Worm (Caenorhabditis elegans): Measurements from ENCODE around the gene Y43F8B.24.

The Y43F8B.24 gene

ce11 chrV:19457120-19457519 lies at the start of gene Y43F8B.24:
Gene Y43F8B.24, plus strand, starts transcription at chrV:19457420.
- no peak for TF ChIP-seq sem-4 (tag; optimal IDR thresholded peaks at IDR 0.05)
- TF ChIP-seq fos-1 (tag; optimal IDR thresholded peaks at IDR 0.05): peak; percentile 21

DNA sequence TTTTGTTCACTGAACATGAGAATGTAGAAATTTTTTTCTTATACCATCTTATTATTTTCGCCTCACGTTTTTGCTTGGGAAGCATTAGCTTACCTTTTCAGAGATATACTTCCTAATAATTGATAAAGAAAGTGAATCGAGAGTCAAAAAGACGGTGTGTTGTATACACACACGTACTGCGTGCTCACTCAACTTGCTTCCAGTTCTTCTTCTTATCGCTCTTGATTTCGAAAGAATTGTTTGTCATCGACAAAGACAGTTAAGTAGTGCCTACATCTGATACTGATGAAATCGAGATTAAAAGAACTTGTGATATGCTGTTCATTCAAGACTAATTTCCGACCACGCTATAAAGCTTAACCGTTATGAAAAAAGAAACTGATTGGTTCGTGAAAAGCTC lies 46.6 kb upstream of the Y43F8B.24 start, which contains the start of gene C25F9.5:
TSS of gene C25F9.5 (minus strand) at position 195 of the 400 bp plus-strand sequence.
- TF ChIP-seq fos-1 (tag; optimal IDR thresholded peaks at IDR 0.05) (peak; percentile 83), nhr-23 (tag; optimal IDR thresholded peaks at IDR 0.05) (no peak)

DNA sequence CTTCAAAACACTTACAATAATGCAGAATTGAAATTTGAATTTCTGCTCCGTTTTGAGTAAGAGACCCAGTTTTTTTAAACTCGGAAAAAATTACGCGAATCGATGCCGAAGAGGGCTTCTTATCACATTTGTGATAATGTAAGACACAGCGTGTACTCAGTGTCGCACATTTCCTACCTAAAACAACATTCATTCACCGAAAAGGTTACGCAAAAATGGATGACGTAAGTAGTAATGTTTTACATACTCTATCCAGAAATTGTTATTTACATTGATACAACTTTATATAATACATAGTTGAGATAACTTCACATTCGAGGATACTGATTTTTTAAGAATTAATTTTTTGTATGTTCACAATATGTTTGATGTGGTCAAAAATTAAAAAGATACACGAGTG lies 40.7 kb upstream of the Y43F8B.24 start, which contains the start of the genes C25F9.4 and C25F9.9:
TSS of gene C25F9.4 (minus strand) at position 101 of the 400 bp plus-strand sequence.
TSS of gene C25F9.9 (plus strand) at position 137 of the 400 bp plus-strand sequence.
- no peak for TF ChIP-seq peb-1 (tag; optimal IDR thresholded peaks at IDR 0.05)
- peak; percentile 59 for TF ChIP-seq fos-1 (tag; optimal IDR thresholded peaks at IDR 0.05)

- TF ChIP-seq nhr-6 (tag; optimal IDR thresholded peaks at IDR 0.05) (no peak), dmd-4 (tag; optimal IDR thresholded peaks at IDR 0.05) (no peak), fos-1 (tag; optimal IDR thresholded peaks at IDR 0.05) (peak; percentile 40)
Measured at ce11 chrV:19417836-19418235, 39.4 kb upstream of the Y43F8B.24 start, which contains the start of gene C25F9.15. Gene C25F9.15, plus strand, starts transcription at chrV:19418136.

- TF ChIP-seq fos-1 (tag; optimal IDR thresholded peaks at IDR 0.05): peak; percentile 1
Measured at ce11 chrV:19419301-19419700, 37.9 kb upstream of the Y43F8B.24 start.

DNA sequence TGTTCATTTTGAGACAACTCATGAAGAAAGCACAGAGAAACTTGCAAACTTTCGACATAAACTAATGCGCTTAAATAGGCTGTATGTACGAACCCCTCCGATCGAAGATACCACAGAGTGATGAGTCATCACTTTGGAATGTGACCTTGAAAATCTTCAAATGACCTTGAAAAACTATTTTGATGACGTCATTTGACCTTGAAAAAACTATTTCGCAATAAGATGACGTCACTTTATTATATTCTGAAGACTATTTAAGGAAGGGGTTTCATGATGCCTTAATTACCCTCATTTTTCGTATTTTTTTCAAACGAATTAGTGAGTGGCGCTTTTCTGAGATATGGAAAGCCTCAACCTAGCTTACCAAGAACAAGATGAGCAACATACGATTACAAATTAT lies 36.1 kb upstream of the Y43F8B.24 start, which contains the start of gene C25F9.2:
TSS of gene C25F9.2 (plus strand) at position 341 of the 400 bp plus-strand sequence.
- TF ChIP-seq nhr-25 (tag; optimal IDR thresholded peaks at IDR 0.05) (peak; percentile 47), sem-4 (tag; optimal IDR thresholded peaks at IDR 0.05) (no peak), nhr-11 (tag; optimal IDR thresholded peaks at IDR 0.05) (no peak), unc-55 (GFP tag; optimal IDR thresholded peaks at IDR 0.05) (no peak), nhr-10 (tag; optimal IDR thresholded peaks at IDR 0.05) (no peak)

DNA sequence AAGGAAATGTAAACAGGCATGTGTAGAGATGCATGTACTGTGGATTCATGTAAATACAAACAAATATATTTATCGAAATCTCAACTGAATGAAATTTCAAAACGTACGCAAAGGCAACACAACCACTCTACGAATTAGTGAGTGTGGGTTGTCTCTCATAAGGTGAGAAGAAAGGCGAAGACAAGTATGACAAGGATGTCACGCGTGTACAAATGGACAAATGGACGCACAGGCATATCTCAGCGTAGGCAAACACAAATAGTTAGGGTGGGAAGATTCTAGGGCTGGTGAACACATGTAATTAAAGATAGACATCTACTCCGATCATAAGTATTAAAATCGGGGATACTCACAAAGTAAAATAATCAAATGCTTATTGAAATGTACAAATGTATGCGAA lies 29.1 kb upstream of the Y43F8B.24 start:
- TF ChIP-seq skn-1 (tag; optimal IDR thresholded peaks at IDR 0.05) (no peak), nhr-25 (tag; optimal IDR thresholded peaks at IDR 0.05) (peak; percentile 23)

DNA sequence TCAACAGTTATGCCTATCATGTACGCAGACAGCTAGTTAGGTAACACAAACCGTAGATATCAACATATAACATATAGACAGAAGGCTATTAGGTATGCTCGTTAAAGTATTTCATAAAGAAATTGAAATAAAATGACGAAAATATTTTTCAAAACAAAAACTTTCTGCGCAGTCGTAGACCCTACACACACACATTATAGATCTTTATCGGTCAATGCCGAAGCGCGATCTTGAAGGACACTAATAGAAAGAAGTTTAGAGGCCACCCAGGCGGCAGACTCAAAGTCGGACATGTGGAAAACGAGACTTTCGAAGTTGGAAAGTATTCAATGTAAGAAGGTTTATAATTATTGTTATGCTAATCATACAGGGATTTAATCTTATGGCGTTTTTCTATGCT lies 28.3 kb upstream of the Y43F8B.24 start:
- TF ChIP-seq elt-1 (tag; optimal IDR thresholded peaks at IDR 0.05): peak; percentile 60
- TF ChIP-seq nhr-25 (tag; optimal IDR thresholded peaks at IDR 0.05): peak; percentile 28
- peak; percentile 57 for TF ChIP-seq nhr-23 (tag; optimal IDR thresholded peaks at IDR 0.05)
- TF ChIP-seq ceh-16 (tag; optimal IDR thresholded peaks at IDR 0.05): peak; percentile 40
- TF ChIP-seq sem-4 (tag; optimal IDR thresholded peaks at IDR 0.05): no peak
- TF ChIP-seq ztf-11 (tag; optimal IDR thresholded peaks at IDR 0.05): no peak
- no peak for TF ChIP-seq unc-39 (tag; optimal IDR thresholded peaks at IDR 0.05)
- no peak for TF ChIP-seq sma-3 (GFP tag; optimal IDR thresholded peaks at IDR 0.05)
- no peak for TF ChIP-seq elt-3 (tag; optimal IDR thresholded peaks at IDR 0.05)
- no peak for TF ChIP-seq nhr-12 (tag; optimal IDR thresholded peaks at IDR 0.05)
- no peak for TF ChIP-seq mbf-1 (tag; optimal IDR thresholded peaks at IDR 0.05)
- TF ChIP-seq R02D3.7 (tag; optimal IDR thresholded peaks at IDR 0.05): no peak
- TF ChIP-seq sma-9 (GFP tag; optimal IDR thresholded peaks at IDR 0.05): peak; percentile 56
- no peak for TF ChIP-seq sma-9 (tag; optimal IDR thresholded peaks at IDR 0.05)
- TF ChIP-seq nhr-129 (tag; optimal IDR thresholded peaks at IDR 0.05): no peak
- no peak for TF ChIP-seq ZK546.5 (tag; optimal IDR thresholded peaks at IDR 0.05)
- TF ChIP-seq snpc-4 (tag; optimal IDR thresholded peaks at IDR 0.05): no peak
- no peak for TF ChIP-seq ama-1 (optimal IDR thresholded peaks at IDR 0.05)

ce11 chrV:19429605-19430004 lies 27.6 kb upstream of the Y43F8B.24 start:
- TF ChIP-seq mab-5 (tag; optimal IDR thresholded peaks at IDR 0.05): no peak
- peak; percentile 95 for TF ChIP-seq nhr-23 (tag; optimal IDR thresholded peaks at IDR 0.05)
- TF ChIP-seq F13H6.1 (tag; optimal IDR thresholded peaks at IDR 0.05): no peak
- no peak for TF ChIP-seq lin-11 (tag; optimal IDR thresholded peaks at IDR 0.05)
- TF ChIP-seq nhr-237 (tag; optimal IDR thresholded peaks at IDR 0.05): no peak
- no peak for TF ChIP-seq nhr-6 (tag; optimal IDR thresholded peaks at IDR 0.05)
- TF ChIP-seq Y55F3AM.14 (GFP tag; optimal IDR thresholded peaks at IDR 0.05): peak; percentile 1
- TF ChIP-seq lsy-2 (tag; optimal IDR thresholded peaks at IDR 0.05): peak in 1 of 2 experiments; percentile 11
- no peak for TF ChIP-seq ztf-1 (GFP tag; conservative IDR thresholded peaks at IDR 0.05)
- TF ChIP-seq R02D3.7 (tag; optimal IDR thresholded peaks at IDR 0.05): no peak
- no peak for TF ChIP-seq sem-4 (tag; optimal IDR thresholded peaks at IDR 0.05)
- no peak for TF ChIP-seq lin-39 (tag; optimal IDR thresholded peaks at IDR 0.05)
- peak; percentile 54 for TF ChIP-seq nhr-25 (tag; optimal IDR thresholded peaks at IDR 0.05)
- TF ChIP-seq aly-2 (tag; optimal IDR thresholded peaks at IDR 0.05): no peak
- peak; percentile 90 for TF ChIP-seq sma-9 (GFP tag; optimal IDR thresholded peaks at IDR 0.05)
- TF ChIP-seq sma-9 (tag; optimal IDR thresholded peaks at IDR 0.05): no peak
- TF ChIP-seq ceh-16 (tag; optimal IDR thresholded peaks at IDR 0.05): peak; percentile 59
- no peak for TF ChIP-seq crh-2 (tag; optimal IDR thresholded peaks at IDR 0.05)
- peak; percentile 99 for TF ChIP-seq elt-1 (tag; optimal IDR thresholded peaks at IDR 0.05)
